Fruit fly (Drosophila melanogaster) whole organism, embryonic: ENCODE results near the gene CG13449.

Experiments used
- Asciz ChIP-seq: fragments of 200-800 bp; sonication (Bioruptor generic); optimal IDR thresholded peaks from 2 replicates; lab custom pipeline; 2017; ENCODE audit warnings: missing biosample characterization, mild to moderate bottlenecking, missing genetic modification characterization, missing genetic modification reagents
- B-H1 ChIP-seq: fragments of 200-800 bp; sonication (Bioruptor generic); IDR thresholded peaks from 3 replicates; pipeline ENCODE4 v1.3.6; 2022; ENCODE audit warnings: missing biosample characterization, missing genetic modification characterization
- Bgb ChIP-seq: fragments of 200-800 bp; sonication (Bioruptor generic); IDR thresholded peaks from 2 replicates; pipeline ENCODE4 v1.3.6; 2022; ENCODE audit warnings: missing biosample characterization, missing genetic modification characterization; ENCODE audit not compliant: partially characterized antibody
- CG10147 ChIP-seq: fragments of 200-800 bp; sonication (Bioruptor generic); optimal IDR thresholded peaks from 2 replicates; lab custom pipeline; 2019; ENCODE audit warnings: missing biosample characterization, mild to moderate bottlenecking, missing genetic modification characterization, moderate library complexity
- CG10209 ChIP-seq: fragments of 200-800 bp; sonication (Bioruptor generic); optimal IDR thresholded peaks from 3 replicates; lab custom pipeline; 2017; ENCODE audit warnings: missing biosample characterization, mild to moderate bottlenecking, missing genetic modification characterization, missing genetic modification reagents
- CG10267 ChIP-seq: fragments of 200-800 bp; sonication (Bioruptor generic); optimal IDR thresholded peaks from 2 replicates; lab custom pipeline; 2018; ENCODE audit warnings: missing biosample characterization, mild to moderate bottlenecking, missing genetic modification characterization, moderate library complexity
- CG11695 ChIP-seq: fragments of 200-800 bp; sonication (Bioruptor generic); IDR thresholded peaks from 3 replicates; pipeline ENCODE4 v1.3.6; 2022; ENCODE audit warnings: missing biosample characterization, missing genetic modification characterization
- CG12659 ChIP-seq: fragments of 200-800 bp; sonication (Bioruptor generic); optimal IDR thresholded peaks from 3 replicates; lab custom pipeline; 2017; ENCODE audit warnings: mild to moderate bottlenecking, missing biosample characterization, missing genetic modification reagents, missing genetic modification characterization
- CG13775 ChIP-seq: fragments of 200-800 bp; sonication (Bioruptor generic); optimal IDR thresholded peaks from 3 replicates; lab custom pipeline; 2017; ENCODE audit warnings: missing biosample characterization, mild to moderate bottlenecking, missing genetic modification characterization
- CG14050 ChIP-seq: fragments of 200-800 bp; sonication (Bioruptor generic); IDR thresholded peaks from 3 replicates; pipeline ENCODE4 v1.3.6; 2022; ENCODE audit warnings: missing biosample characterization, missing genetic modification characterization
- CG15269 ChIP-seq: fragments of 200-800 bp; sonication (Bioruptor generic); optimal IDR thresholded peaks from 2 replicates; lab custom pipeline; 2018; ENCODE audit warnings: missing biosample characterization, mild to moderate bottlenecking, missing genetic modification characterization, moderate library complexity
- CG16815 ChIP-seq: fragments of 200-800 bp; sonication (Bioruptor generic); optimal IDR thresholded peaks from 3 replicates; lab custom pipeline; 2017; ENCODE audit warnings: missing biosample characterization, mild to moderate bottlenecking, missing genetic modification characterization
- CG2120 ChIP-seq: fragments of 200-800 bp; sonication (Bioruptor generic); optimal IDR thresholded peaks from 3 replicates; lab custom pipeline; 2016; ENCODE audit warnings: missing biosample characterization, missing genetic modification characterization
- CG30403 ChIP-seq: fragments of 200-800 bp; sonication (Bioruptor generic); optimal IDR thresholded peaks from 3 replicates; lab custom pipeline; 2016; ENCODE audit warnings: missing biosample characterization, missing genetic modification characterization
- CG31388 ChIP-seq: fragments of 200-800 bp; sonication (Bioruptor generic); optimal IDR thresholded peaks from 2 replicates; lab custom pipeline; 2016; ENCODE audit warnings: missing biosample characterization, missing genetic modification characterization
- CG31441 ChIP-seq: fragments of 200-800 bp; sonication (Bioruptor generic); IDR thresholded peaks from 2 replicates; pipeline ENCODE4 v1.3.6; 2022; ENCODE audit warnings: missing biosample characterization, missing genetic modification characterization
- CG3847 ChIP-seq: fragments of 200-800 bp; sonication (Bioruptor generic); IDR thresholded peaks from 2 replicates; pipeline ENCODE4 v1.3.6; 2022; ENCODE audit warnings: missing biosample characterization, missing genetic modification characterization
- CG43689 ChIP-seq: fragments of 200-800 bp; sonication (Bioruptor generic); IDR thresholded peaks from 2 replicates; pipeline ENCODE4 v1.3.6; 2022; ENCODE audit warnings: missing biosample characterization, missing genetic modification characterization
- CG6683 ChIP-seq: fragments of 200-800 bp; sonication (Bioruptor generic); optimal IDR thresholded peaks from 2 replicates; lab custom pipeline; 2017; ENCODE audit warnings: missing biosample characterization, mild to moderate bottlenecking, missing genetic modification characterization, missing genetic modification reagents
- CG6765 ChIP-seq: fragments of 200-800 bp; sonication (Bioruptor generic); optimal IDR thresholded peaks from 3 replicates; lab custom pipeline; 2017; ENCODE audit warnings: missing biosample characterization, mild to moderate bottlenecking, missing genetic modification characterization
- CG7556 ChIP-seq: fragments of 200-800 bp; sonication (Bioruptor generic); optimal IDR thresholded peaks from 2 replicates; lab custom pipeline; 2017; ENCODE audit warnings: missing biosample characterization, mild to moderate bottlenecking, missing genetic modification characterization
- D ChIP-seq, 2 experiments: fragments of 200-800 bp in 1 of 2; fragments of >200 bp in 1 of 2; sonication (Bioruptor generic) in 1 of 2; optimal IDR thresholded peaks; 2 replicates in 1 of 2; 3 replicates in 1 of 2; lab custom pipeline; 2017; ENCODE audit warnings: mild to moderate bottlenecking in 1 of 2, missing biosample characterization in 1 of 2, missing genetic modification characterization in 1 of 2, missing genetic modification reagents in 1 of 2
- Gsc ChIP-seq: fragments of 200-800 bp; sonication (Bioruptor generic); IDR thresholded peaks from 2 replicates; pipeline ENCODE4 v1.3.6; 2022; ENCODE audit warnings: missing biosample characterization, missing genetic modification characterization
- Hmx ChIP-seq: fragments of 200-800 bp; sonication (Bioruptor generic); optimal IDR thresholded peaks from 2 replicates; lab custom pipeline; 2016; ENCODE audit warnings: missing biosample characterization, missing genetic modification characterization
- Lhr ChIP-seq: fragments of 200-800 bp; sonication (Bioruptor generic); optimal IDR thresholded peaks from 3 replicates; lab custom pipeline; 2017; ENCODE audit warnings: mild to moderate bottlenecking, missing biosample characterization, missing genetic modification reagents, missing genetic modification characterization
- Max ChIP-seq: fragments of 200-800 bp; sonication (Bioruptor generic); optimal IDR thresholded peaks from 2 replicates; lab custom pipeline; 2016; ENCODE audit warnings: missing biosample characterization, mild to moderate bottlenecking, missing genetic modification characterization
- Med ChIP-seq: fragments of 200-800 bp; sonication (Bioruptor generic); peaks from one replicate; lab custom pipeline; 2016; ENCODE audit warnings: missing biosample characterization, missing genetic modification characterization, mild to moderate bottlenecking, inconsistent platforms, moderate library complexity
- Nf-YC ChIP-seq: fragments of 200-800 bp; optimal IDR thresholded peaks from 3 replicates; lab custom pipeline; 2019; ENCODE audit warnings: missing biosample characterization, mild to moderate bottlenecking, missing genetic modification characterization, moderate library complexity
- Spps ChIP-seq: fragments of 200-800 bp; sonication (Bioruptor generic); optimal IDR thresholded peaks from 2 replicates; lab custom pipeline; 2018; ENCODE audit warnings: missing biosample characterization, mild to moderate bottlenecking, missing genetic modification characterization
- Xbp1 ChIP-seq: fragments of 200-800 bp; sonication (Bioruptor generic); optimal IDR thresholded peaks from 3 replicates; lab custom pipeline; 2016; ENCODE audit warnings: missing biosample characterization, mild to moderate bottlenecking, missing genetic modification characterization
- Xrp1 ChIP-seq: fragments of 200-800 bp; sonication (Bioruptor generic); IDR thresholded peaks from 2 replicates; pipeline ENCODE4 v1.3.6; 2022; ENCODE audit warnings: missing biosample characterization, missing genetic modification characterization
- ci ChIP-seq: fragments of 200-800 bp; sonication (Bioruptor generic); IDR thresholded peaks from 3 replicates; pipeline ENCODE4 v1.3.6; 2022; ENCODE audit warnings: missing biosample characterization, missing genetic modification characterization
- crp ChIP-seq, 2 experiments: fragments of 200-800 bp; sonication (Bioruptor generic); optimal IDR thresholded peaks; 2 replicates in 1 of 2; 3 replicates in 1 of 2; lab custom pipeline; 2017; ENCODE audit warnings: missing biosample characterization in 2 of 2, missing genetic modification characterization in 2 of 2, mild to moderate bottlenecking in 1 of 2, moderate library complexity in 1 of 2
- gcm ChIP-seq: fragments of 200-800 bp; sonication (Bioruptor generic); optimal IDR thresholded peaks from 2 replicates; lab custom pipeline; 2019; ENCODE audit warnings: missing biosample characterization, mild to moderate bottlenecking, missing genetic modification characterization, moderate library complexity
- ind ChIP-seq: fragments of 200-800 bp; sonication (Bioruptor generic); optimal IDR thresholded peaks from 3 replicates; lab custom pipeline; 2016; ENCODE audit warnings: missing biosample characterization, missing genetic modification characterization
- kah ChIP-seq: fragments of 200-800 bp; sonication (Bioruptor generic); optimal IDR thresholded peaks from 2 replicates; lab custom pipeline; 2018; ENCODE audit warnings: missing biosample characterization, mild to moderate bottlenecking, missing genetic modification characterization
- oc ChIP-seq: fragments of 200-800 bp; sonication (Bioruptor generic); optimal IDR thresholded peaks from 2 replicates; lab custom pipeline; 2018; ENCODE audit warnings: missing biosample characterization, mild to moderate bottlenecking, missing genetic modification characterization, moderate library complexity
- slbo ChIP-seq: fragments of 200-800 bp; sonication (Bioruptor generic); IDR thresholded peaks from 2 replicates; pipeline ENCODE4 v1.3.6; 2022; ENCODE audit warnings: missing biosample characterization, missing genetic modification characterization
- sug ChIP-seq: fragments of 200-800 bp; optimal IDR thresholded peaks from 2 replicates; lab custom pipeline; 2019; ENCODE audit warnings: missing biosample characterization, mild to moderate bottlenecking, missing genetic modification characterization, moderate library complexity
- tin ChIP-seq: fragments of 200-800 bp; sonication (Bioruptor generic); optimal IDR thresholded peaks from 3 replicates; lab custom pipeline; 2016; ENCODE audit warnings: missing biosample characterization, missing genetic modification characterization
- tio ChIP-seq: fragments of 200-800 bp; sonication (Bioruptor generic); optimal IDR thresholded peaks from 2 replicates; lab custom pipeline; 2017; ENCODE audit warnings: missing biosample characterization, missing genetic modification characterization, inconsistent platforms
- trem ChIP-seq: fragments of 200-800 bp; optimal IDR thresholded peaks from 3 replicates; lab custom pipeline; 2019; ENCODE audit warnings: missing biosample characterization, mild to moderate bottlenecking, missing genetic modification characterization, moderate library complexity
- ttk ChIP-seq: fragments of 200-800 bp; sonication (Bioruptor generic); IDR thresholded peaks from 2 replicates; pipeline ENCODE4 v2.1.2; 2022; ENCODE audit warnings: missing biosample characterization, missing genetic modification characterization
- twi ChIP-seq: fragments of 200-800 bp; optimal IDR thresholded peaks from 2 replicates; lab custom pipeline; 2019; ENCODE audit warnings: missing biosample characterization, mild to moderate bottlenecking, missing genetic modification characterization, moderate library complexity
- unpg ChIP-seq: fragments of 200-800 bp; sonication (Bioruptor generic); optimal IDR thresholded peaks from 3 replicates; lab custom pipeline; 2018; ENCODE audit warnings: missing biosample characterization, mild to moderate bottlenecking, missing genetic modification characterization, moderate library complexity
- vvl ChIP-seq: fragments of 200-800 bp; sonication (Bioruptor generic); IDR thresholded peaks from 2 replicates; pipeline ENCODE4 v1.3.6; 2022; ENCODE audit warnings: missing biosample characterization, missing genetic modification characterization
- wor ChIP-seq: fragments of 200-800 bp; sonication (Bioruptor generic); IDR thresholded peaks from 2 replicates; pipeline ENCODE4 v1.3.6; 2022; ENCODE audit warnings: missing biosample characterization, missing genetic modification characterization
- zfh2 ChIP-seq: fragments of 200-800 bp; sonication (Bioruptor generic); optimal IDR thresholded peaks from 2 replicates; lab custom pipeline; 2016; ENCODE audit warnings: missing biosample characterization, missing genetic modification characterization

Gene CG13449

DNA sequence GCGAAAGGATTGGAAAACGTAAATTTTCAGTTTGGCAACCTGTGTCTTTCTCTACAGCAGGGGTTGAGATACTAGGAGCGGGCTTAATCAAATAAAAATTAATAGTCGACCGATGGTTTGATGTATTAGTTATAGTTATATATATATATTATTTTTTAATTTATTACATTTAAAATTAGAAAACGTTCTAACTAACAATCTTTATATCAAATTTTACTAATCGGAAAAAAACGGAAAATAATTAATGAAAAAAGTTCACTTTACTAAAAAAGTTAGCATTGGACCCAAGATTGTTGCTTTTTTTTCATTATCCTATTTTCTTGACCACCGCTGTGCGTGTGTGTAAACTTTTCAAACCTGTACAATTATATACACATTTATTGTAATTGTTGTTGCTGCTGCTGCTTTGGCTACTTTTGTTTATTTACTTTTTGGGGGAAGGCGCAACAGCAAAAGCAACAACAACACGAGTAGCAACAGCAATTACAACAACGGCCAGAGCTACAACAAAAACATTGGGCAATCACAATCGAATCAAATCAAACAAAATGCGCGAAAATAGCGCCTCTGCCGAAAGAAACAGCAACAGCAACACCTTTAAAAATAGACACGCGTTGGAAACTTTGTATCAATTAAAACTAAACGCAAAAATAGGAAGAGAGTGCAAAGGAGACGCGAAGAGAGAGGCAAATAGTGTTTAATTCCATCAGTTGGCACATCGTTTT, 19.9 kb downstream of the CG13449 start (continued):
- TF ChIP-seq CG11695 (GFP tag; lab: Robert Waterston, UW) (peak; percentile 78), Xrp1 (GFP tag; lab: Robert Waterston, UW) (peak; percentile 51; the same call in 1 of the 2 replicates), CG7556 (GFP tag; lab: Kevin White, UChicago) (peak; percentile 62), CG10267 (tag; lab: Kevin White, UChicago) (peak; percentile 52), CG31441 (peak; percentile 78), zfh2 (GFP tag; lab: Kevin White, UChicago) (peak; percentile 6), CG10147 (peak; percentile 52), twi (tag; lab: Kevin White, UChicago) (no peak), Bgb (GFP tag; lab: Robert Waterston, UW) (no peak), vvl (GFP tag; lab: Robert Waterston, UW) (0 out of 2 replicates have a peak, but pooled peaks have one; percentile 36), tin (GFP tag; lab: Kevin White, UChicago) (peak; percentile 17), CG15269 (tag; lab: Kevin White, UChicago) (peak; percentile 79), unpg (GFP tag; lab: Kevin White, UChicago) (peak; percentile 64), CG16815 (GFP tag; lab: Kevin White, UChicago) (no peak), Asciz (peak; percentile 56), CG10209 (GFP tag; lab: Kevin White, UChicago) (peak; percentile 69), ind (peak; percentile 14), D (optimal IDR thresholded peaks at IDR 0.05; lab: Kevin White, UChicago) (no peak), D (GFP tag; optimal IDR thresholded peaks at IDR 0.05; lab: Kevin White, UChicago) (peak; percentile 21), CG2120 (GFP tag; lab: Kevin White, UChicago) (peak; percentile 25), oc (tag; lab: Kevin White, UChicago) (peak; percentile 33), Med (GFP tag; lab: Kevin White, UChicago) (peak; percentile 84), CG31388 (GFP tag; lab: Kevin White, UChicago) (no peak), CG6765 (GFP tag; lab: Kevin White, UChicago) (peak; percentile 39), CG3847 (peak; percentile 36), gcm (peak; percentile 60), Spps (tag; lab: Kevin White, UChicago) (peak; percentile 24), ttk (GFP tag; lab: Robert Waterston, UW) (0 out of 2 replicates have a peak, but pooled peaks have one; percentile 9), CG30403 (GFP tag; lab: Kevin White, UChicago) (peak; percentile 3), crp (GFP tag; optimal IDR thresholded peaks at IDR 0.05; lab: Kevin White, UChicago) (no peak), Nf-YC (tag; lab: Kevin White, UChicago) (peak; percentile 59), CG43689 (GFP tag; lab: Robert Waterston, UW) (no peak), Gsc (GFP tag; lab: Robert Waterston, UW) (no peak), wor (GFP tag; lab: Robert Waterston, UW) (peak; percentile 38; the same call in 1 of the 2 replicates), CG13775 (GFP tag; lab: Kevin White, UChicago) (peak; percentile 46), ci (peak; percentile 17; the same call in 1 of the 3 replicates), Xbp1 (GFP tag; lab: Kevin White, UChicago) (no peak), slbo (GFP tag; lab: Robert Waterston, UW) (peak; percentile 50; the same call in 1 of the 2 replicates), CG6683 (GFP tag; lab: Kevin White, UChicago) (peak; percentile 45), tio (GFP tag; lab: Kevin White, UChicago) (peak; percentile 7), B-H1 (GFP tag; lab: Robert Waterston, UW) (no peak; the same call in 1 of the 3 replicates), Hmx (GFP tag; lab: Kevin White, UChicago) (no peak), Lhr (GFP tag; lab: Kevin White, UChicago) (no peak), kah (GFP tag; lab: Kevin White, UChicago) (peak; percentile 19), CG14050 (GFP tag; lab: Robert Waterston, UW) (peak; percentile 23; the same call in 1 of the 3 replicates), trem (tag; lab: Kevin White, UChicago) (peak; percentile 32), Max (GFP tag; lab: Kevin White, UChicago) (no peak), sug (tag; lab: Kevin White, UChicago) (peak; percentile 16), CG12659 (GFP tag; lab: Kevin White, UChicago) (peak; percentile 59)
